Worm (Caenorhabditis elegans): ENCODE data around the gene F53B1.2.

DNA sequence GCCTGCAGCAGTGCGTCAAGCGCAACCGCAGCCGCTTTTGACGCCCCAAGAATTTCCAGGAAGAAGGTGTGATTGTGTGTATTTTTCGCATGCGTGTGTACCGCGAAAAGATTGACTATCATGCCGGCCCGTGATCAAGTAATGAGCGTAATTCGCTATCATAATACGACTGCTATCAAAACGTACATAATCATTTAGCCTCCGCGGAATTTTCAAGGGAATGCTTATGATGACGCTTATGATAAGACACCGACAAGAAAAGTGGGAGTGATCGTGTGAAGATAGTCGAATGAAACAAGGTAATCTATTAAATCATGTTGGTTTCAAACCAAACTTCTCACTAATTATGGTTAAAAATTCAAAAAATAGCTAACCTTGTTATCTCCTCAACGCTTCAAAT, 49.1 kb downstream of the F53B1.2 start:
- no peak for TF ChIP-seq nhr-11 (tag; optimal IDR thresholded peaks at IDR 0.05)
- no peak for TF ChIP-seq hlh-8 (tag; optimal IDR thresholded peaks at IDR 0.05)
- TF ChIP-seq fkh-10 (GFP tag; optimal IDR thresholded peaks at IDR 0.05): no peak
- no peak for TF ChIP-seq sdc-2 (tag; optimal IDR thresholded peaks at IDR 0.05)
- no peak for TF ChIP-seq dve-1 (tag; optimal IDR thresholded peaks at IDR 0.05)
- TF ChIP-seq zip-5 (tag; optimal IDR thresholded peaks at IDR 0.05): no peak
- no peak for TF ChIP-seq rnt-1 (tag; optimal IDR thresholded peaks at IDR 0.05)
- TF ChIP-seq lin-11 (tag; optimal IDR thresholded peaks at IDR 0.05): no peak

Measured in whole organism, late embryonic.